Worm (Caenorhabditis elegans) whole organism, L4/young adult: ENCODE measurements around the gene R02F2.10.

Experiments used
- W03F9.2 ChIP-seq: fragments of 150-350 bp; optimal IDR thresholded peaks from 2 replicates; lab custom pipeline; 2014; ENCODE audit warnings: missing biosample characterization, missing genetic modification characterization
- dao-5 ChIP-seq: sonication (generic microtip); optimal IDR thresholded peaks from 2 replicates; lab custom pipeline; 2016; ENCODE audit warnings: missing genotype, missing genetic modification characterization, moderate library complexity, missing compliant biosample characterization
- him-1 ChIP-seq: sonication (generic microtip); optimal IDR thresholded peaks from 2 replicates; lab custom pipeline; 2016; ENCODE audit warnings: missing genotype, missing genetic modification reagents, missing genetic modification characterization, missing compliant biosample characterization

- TF ChIP-seq dao-5 (tag; lab: Kevin White, UChicago) (no peak), him-1 (tag; lab: Kevin White, UChicago) (no peak), W03F9.2 (tag; lab: Kevin White, UChicago) (no peak)
These were observed at the start of gene R02F2.10 for ce11 chrIII:5478011-5478410.
